Worm (Caenorhabditis elegans) whole organism, late embryonic: ENCODE results near the gene mcm-3AP.

ENCODE experiments used
- C08G9.2 ChIP-seq: sonication (generic microtip); optimal IDR thresholded peaks from 2 replicates; lab custom pipeline; 2016; ENCODE audit warnings: mild to moderate bottlenecking, missing genetic modification characterization, moderate library complexity, missing compliant biosample characterization
- C38D4.7 ChIP-seq: fragments of 200-800 bp; sonication (Bioruptor generic); optimal IDR thresholded peaks from 2 replicates; lab custom pipeline; 2018; ENCODE audit warnings: mild to moderate bottlenecking, missing genetic modification characterization, moderate library complexity, missing compliant biosample characterization
- K09A11.1 ChIP-seq: sonication (generic microtip); optimal IDR thresholded peaks from 2 replicates; lab custom pipeline; 2017; ENCODE audit warnings: antibody characterized with exemption, mild to moderate bottlenecking, missing genetic modification characterization, missing compliant biosample characterization; ENCODE audit not compliant: insufficient read depth
- Y22D7AL.16 ChIP-seq: sonication (generic microtip); optimal IDR thresholded peaks from 2 replicates; lab custom pipeline; 2016; ENCODE audit warnings: missing genetic modification characterization, missing compliant biosample characterization
- ama-1 ChIP-seq: fragments of 150-350 bp; optimal IDR thresholded peaks from 2 replicates; lab custom pipeline; 2014
- ceh-2 ChIP-seq: sonication (generic microtip); optimal IDR thresholded peaks from 2 replicates; lab custom pipeline; 2016; ENCODE audit warnings: missing genotype, missing genetic modification characterization, missing compliant biosample characterization
- ceh-24 ChIP-seq: sonication (generic microtip); optimal IDR thresholded peaks from 2 replicates; lab custom pipeline; 2016; ENCODE audit warnings: mild to moderate bottlenecking, missing genetic modification characterization, missing compliant biosample characterization
- ceh-31 ChIP-seq: sonication (generic microtip); optimal IDR thresholded peaks from 2 replicates; lab custom pipeline; 2016; ENCODE audit warnings: missing genetic modification characterization, missing compliant biosample characterization
- che-1 ChIP-seq: sonication (generic microtip); optimal IDR thresholded peaks from 2 replicates; lab custom pipeline; 2016; ENCODE audit warnings: mild to moderate bottlenecking, missing genetic modification characterization, missing compliant biosample characterization
- dmd-4 ChIP-seq: sonication (generic microtip); optimal IDR thresholded peaks from 2 replicates; lab custom pipeline; 2016; ENCODE audit warnings: borderline replicate concordance, missing genetic modification characterization, missing compliant biosample characterization
- dve-1 ChIP-seq: sonication (generic microtip); optimal IDR thresholded peaks from 2 replicates; lab custom pipeline; 2017; ENCODE audit warnings: antibody characterized with exemption, mild to moderate bottlenecking, missing genetic modification characterization, missing compliant biosample characterization
- elt-4 ChIP-seq: sonication (generic microtip); optimal IDR thresholded peaks from 2 replicates; lab custom pipeline; 2016; ENCODE audit warnings: missing genetic modification characterization, missing compliant biosample characterization
- eyg-1 ChIP-seq: sonication (generic microtip); optimal IDR thresholded peaks from 2 replicates; lab custom pipeline; 2016; ENCODE audit warnings: missing genotype, missing genetic modification characterization, missing compliant biosample characterization
- fkh-10 ChIP-seq: fragments of 150-350 bp; optimal IDR thresholded peaks from 2 replicates; lab custom pipeline; 2014; ENCODE audit warnings: missing biosample characterization, missing genetic modification reagents, missing genetic modification characterization
- hlh-30 ChIP-seq: sonication (generic microtip); optimal IDR thresholded peaks from 2 replicates; lab custom pipeline; 2017; ENCODE audit warnings: antibody characterized with exemption, missing genetic modification characterization, missing compliant biosample characterization; ENCODE audit not compliant: insufficient read depth
- hlh-6 ChIP-seq: sonication (generic microtip); optimal IDR thresholded peaks from 2 replicates; lab custom pipeline; 2016; ENCODE audit warnings: missing genotype, missing genetic modification characterization, missing compliant biosample characterization
- hlh-8 ChIP-seq: sonication (generic microtip); optimal IDR thresholded peaks from 2 replicates; lab custom pipeline; 2016; ENCODE audit warnings: missing genotype, missing genetic modification characterization, missing compliant biosample characterization
- nfya-1 ChIP-seq: sonication (generic microtip); optimal IDR thresholded peaks from 2 replicates; lab custom pipeline; 2017; ENCODE audit warnings: missing genetic modification characterization, mild to moderate bottlenecking, missing compliant biosample characterization, antibody characterized with exemption, moderate library complexity
- pat-9 ChIP-seq: fragments of 200-800 bp; sonication (Bioruptor generic); optimal IDR thresholded peaks from 2 replicates; lab custom pipeline; 2018; ENCODE audit warnings: mild to moderate bottlenecking, missing genetic modification characterization, moderate library complexity, missing compliant biosample characterization
- pha-2 ChIP-seq: sonication (generic microtip); optimal IDR thresholded peaks from 2 replicates; lab custom pipeline; 2017; ENCODE audit warnings: mild to moderate bottlenecking, missing genetic modification characterization, missing compliant biosample characterization
- pha-4 ChIP-seq: fragments of 150-350 bp; optimal IDR thresholded peaks from 2 replicates; lab custom pipeline; 2018; ENCODE audit warnings: missing biosample characterization, missing genetic modification reagents, missing genetic modification characterization
- tbx-2 ChIP-seq: sonication (generic microtip); optimal IDR thresholded peaks from 2 replicates; lab custom pipeline; 2016; ENCODE audit warnings: missing genetic modification characterization, missing compliant biosample characterization
- tbx-7 ChIP-seq: sonication (generic microtip); optimal IDR thresholded peaks from 2 replicates; lab custom pipeline; 2016; ENCODE audit warnings: missing genotype, missing genetic modification characterization, missing compliant biosample characterization
- ttx-3 ChIP-seq: sonication (generic microtip); optimal IDR thresholded peaks from 2 replicates; lab custom pipeline; 2016; ENCODE audit warnings: missing genetic modification reagents, missing genetic modification characterization, missing compliant biosample characterization
- unc-42 ChIP-seq: sonication (generic microtip); optimal IDR thresholded peaks from 2 replicates; lab custom pipeline; 2016; ENCODE audit warnings: missing genotype, missing genetic modification characterization, missing compliant biosample characterization
- unc-86 ChIP-seq: sonication (generic microtip); optimal IDR thresholded peaks from 2 replicates; lab custom pipeline; 2016; ENCODE audit warnings: missing genetic modification characterization, missing compliant biosample characterization
- zip-5 ChIP-seq: sonication (generic microtip); optimal IDR thresholded peaks from 2 replicates; lab custom pipeline; 2016; ENCODE audit warnings: missing genetic modification characterization, missing compliant biosample characterization

The mcm-3AP gene

DNA sequence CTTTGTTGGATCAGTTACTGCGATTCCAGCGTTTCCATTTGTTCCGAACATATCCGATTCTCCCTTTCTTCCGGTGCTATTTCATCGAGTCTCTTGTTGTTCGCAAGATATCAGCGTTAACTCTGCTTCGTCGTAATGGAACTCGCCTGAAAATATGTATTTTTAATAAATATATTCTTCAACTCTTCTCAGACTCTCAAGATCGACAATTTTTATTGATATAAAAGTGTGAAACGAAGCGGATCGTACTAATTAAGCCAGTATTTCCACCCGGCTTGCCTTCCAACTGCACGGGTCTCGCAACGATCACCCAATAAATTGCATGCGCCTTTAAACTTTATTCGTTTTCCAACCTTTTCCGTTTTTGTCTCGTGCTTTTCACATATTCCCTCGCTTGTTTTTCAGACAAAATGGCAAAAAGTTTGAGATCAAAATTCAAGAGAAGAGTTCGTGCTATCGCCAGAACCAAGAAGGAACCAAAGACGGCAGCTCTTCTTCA is 24.4 kb upstream of the mcm-3AP start, which contains the start of the genes xpo-3 and C49H3.3:
Gene xpo-3, minus strand, starts transcription at position 51 of the 499 bp plus-strand sequence.
Gene C49H3.3, plus strand, starts transcription at position 369 of the 499 bp plus-strand sequence.
- TF ChIP-seq tbx-7 (tag; lab: Kevin White, UChicago) (no peak), unc-42 (tag; lab: Kevin White, UChicago) (peak; percentile 51), pha-4 (no peak), hlh-30 (tag; lab: Kevin White, UChicago) (peak; percentile 3), hlh-6 (tag; lab: Kevin White, UChicago) (no peak), ceh-24 (tag; lab: Kevin White, UChicago) (no peak), dve-1 (tag; lab: Kevin White, UChicago) (no peak), che-1 (tag; lab: Kevin White, UChicago) (no peak), ceh-31 (peak; percentile 14), ttx-3 (tag; lab: Kevin White, UChicago) (no peak), tbx-2 (tag; lab: Kevin White, UChicago) (no peak)

DNA sequence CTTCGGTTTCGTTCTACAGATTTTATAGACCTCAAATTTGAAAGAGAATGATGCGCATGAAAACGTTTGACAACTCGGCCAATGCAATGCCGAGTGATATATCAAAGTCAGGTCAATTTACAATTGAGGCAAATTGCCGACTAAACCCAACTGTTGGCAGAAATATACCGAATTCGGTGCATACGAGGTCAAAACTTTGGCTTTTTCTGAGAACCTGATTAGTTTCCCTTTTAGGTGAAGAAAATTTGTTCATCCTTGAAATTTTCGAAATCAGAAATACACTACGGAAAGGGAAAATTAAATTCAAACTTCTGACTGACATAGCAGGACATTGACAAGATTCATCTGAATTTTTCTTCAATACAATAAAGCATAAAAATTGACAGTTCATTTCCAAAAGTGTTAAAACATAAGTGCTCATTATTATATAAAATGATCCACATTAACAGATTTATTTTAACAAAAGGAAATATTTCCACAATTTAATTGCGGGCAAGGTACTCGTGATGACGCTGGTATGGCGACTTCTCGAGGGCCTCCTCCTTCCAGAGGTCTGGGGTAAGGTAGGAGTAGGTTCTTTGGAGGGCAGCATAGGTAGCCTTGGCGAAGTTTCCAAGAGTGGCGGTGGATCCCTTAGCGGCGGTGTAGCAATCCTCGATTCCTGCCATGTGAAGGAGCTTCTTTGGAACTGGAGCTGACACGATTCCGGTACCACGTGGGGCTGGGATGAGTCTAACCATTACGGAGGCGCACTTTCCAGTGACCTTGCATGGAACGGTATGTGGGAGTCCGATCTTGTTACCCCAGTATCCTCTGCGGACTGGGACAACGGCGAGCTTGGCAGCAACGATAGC is 23.3 kb upstream of the mcm-3AP start:
- TF ChIP-seq ama-1 (lab: Kevin White, UChicago), result peak; percentile 9
- TF ChIP-seq Y22D7AL.16 (tag; lab: Kevin White, UChicago), result no peak
- peak; percentile 51 for TF ChIP-seq elt-4 (tag; lab: Kevin White, UChicago)

DNA sequence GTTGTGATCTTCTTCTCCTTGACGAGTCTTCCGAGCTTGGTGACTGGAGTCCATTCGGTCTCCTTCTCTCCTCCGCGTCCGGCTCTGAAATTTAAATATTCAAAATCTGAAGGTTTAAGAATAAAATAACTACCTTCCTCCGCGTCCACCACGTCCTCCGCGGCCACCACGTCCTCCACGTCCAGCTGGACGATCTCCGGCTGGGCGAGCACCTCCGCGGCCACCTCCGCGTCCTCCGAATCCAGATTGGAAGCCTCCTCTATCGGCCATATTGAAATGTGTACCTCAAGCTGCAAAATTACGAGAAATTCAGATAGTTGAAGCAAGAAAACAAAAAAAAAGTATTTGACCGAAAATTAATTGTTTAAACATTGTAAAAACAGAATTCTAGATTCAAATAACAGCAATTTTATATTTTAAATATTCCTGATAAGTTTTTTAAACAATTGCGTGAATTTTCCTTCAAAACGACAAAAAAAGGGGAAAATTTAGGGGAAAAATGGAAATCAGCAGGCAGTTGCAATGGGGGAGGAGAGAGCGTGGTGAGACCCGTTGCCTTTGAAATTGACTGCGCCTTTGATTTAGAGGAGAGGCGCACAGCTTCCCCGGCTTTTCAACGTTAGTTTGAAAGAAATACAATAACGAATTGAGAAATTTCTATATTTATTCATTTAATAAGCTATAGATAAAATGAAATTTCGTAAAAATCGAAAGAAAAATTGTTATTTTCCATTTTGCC is 22.2 kb upstream of the mcm-3AP start, which contains the start of gene rps-2:
Gene rps-2, minus strand, starts transcription at position 290 of the 739 bp plus-strand sequence.
- TF ChIP-seq ceh-2 (tag; lab: Kevin White, UChicago) (no peak), pha-2 (tag; lab: Kevin White, UChicago) (no peak), nfya-1 (tag; lab: Kevin White, UChicago) (peak; percentile 11)

DNA sequence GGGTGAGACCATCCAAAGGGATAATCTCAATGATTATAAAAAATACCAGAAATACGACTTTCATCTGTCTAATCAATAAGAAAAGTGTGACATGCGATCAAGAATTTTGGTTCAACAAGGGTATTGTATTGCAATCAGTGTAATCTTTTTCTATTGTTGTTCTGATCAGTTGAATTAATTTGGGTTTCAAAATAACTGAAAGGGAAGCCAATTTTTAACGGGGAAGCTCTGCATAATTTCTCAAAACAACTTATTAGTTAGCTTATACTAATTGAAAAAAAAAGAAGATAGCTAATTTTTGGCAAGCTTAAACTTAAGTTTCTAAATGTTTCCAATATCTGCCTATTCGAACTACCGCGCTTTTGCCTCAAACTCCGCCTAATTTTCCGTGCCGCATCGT is 21.3 kb upstream of the mcm-3AP start, which contains the start of gene C49H3.12:
Gene C49H3.12, minus strand, starts transcription at position 101 of the 400 bp plus-strand sequence.
- TF ChIP-seq ceh-31, result no peak

DNA sequence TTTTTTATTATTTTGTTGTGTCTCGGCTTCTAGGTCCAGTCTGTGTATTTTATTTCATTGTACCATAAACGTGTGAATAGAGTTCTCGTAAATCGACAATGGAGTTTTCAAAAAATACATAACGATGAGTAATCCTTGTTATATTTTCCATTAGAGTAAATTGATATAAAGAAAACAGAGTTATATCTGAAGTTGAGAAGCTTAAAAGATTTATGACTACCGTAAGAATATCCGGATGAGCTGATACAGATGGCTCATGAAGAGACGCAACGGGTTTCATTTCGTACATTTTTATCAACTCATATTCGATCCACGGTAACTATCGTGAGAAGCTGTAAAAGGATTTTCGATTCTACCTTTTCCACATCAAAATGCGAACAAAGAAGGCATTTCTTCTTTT is 20.6 kb upstream of the mcm-3AP start, which contains the start of gene gcy-8:
Gene gcy-8, plus strand, starts transcription at position 301 of the 400 bp plus-strand sequence.
- no peak for TF ChIP-seq zip-5 (tag; lab: Kevin White, UChicago)
- TF ChIP-seq hlh-8 (tag; lab: Kevin White, UChicago), result no peak

DNA sequence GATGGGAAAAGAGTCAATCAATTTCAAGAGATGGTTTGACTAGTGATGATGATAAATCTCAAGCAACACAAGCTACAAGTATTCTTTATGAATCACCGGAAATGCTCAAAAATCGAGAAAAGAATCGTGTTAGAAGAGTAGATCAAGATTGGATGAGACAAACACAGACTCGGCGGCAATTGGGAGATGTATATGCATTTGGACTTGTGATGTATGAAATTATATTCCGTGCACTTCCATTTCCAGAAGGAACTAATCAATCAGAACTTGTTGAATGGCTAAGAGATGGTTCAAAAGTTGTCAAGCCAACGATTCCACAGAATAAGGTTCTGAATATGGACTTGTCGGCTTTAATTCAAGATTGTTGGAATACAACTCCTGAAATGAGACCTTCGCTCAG is 16.6 kb upstream of the mcm-3AP start:
- no peak for TF ChIP-seq C08G9.2 (tag; lab: Kevin White, UChicago)
- TF ChIP-seq unc-86, result no peak
- no peak for TF ChIP-seq ttx-3 (tag; lab: Kevin White, UChicago)
- TF ChIP-seq eyg-1 (tag; lab: Kevin White, UChicago), result no peak
- TF ChIP-seq hlh-30 (tag; lab: Kevin White, UChicago), result no peak
- TF ChIP-seq unc-42 (tag; lab: Kevin White, UChicago), result no peak
- no peak for TF ChIP-seq K09A11.1 (tag; lab: Kevin White, UChicago)
- no peak for TF ChIP-seq dmd-4
- TF ChIP-seq pat-9 (tag; lab: Kevin White, UChicago), result no peak
- TF ChIP-seq C38D4.7 (GFP tag; lab: Kevin White, UChicago), result no peak
- no peak for TF ChIP-seq fkh-10 (GFP tag; lab: Kevin White, UChicago)
- TF ChIP-seq dve-1 (tag; lab: Kevin White, UChicago), result no peak
